Worm (Caenorhabditis elegans): Measurements from ENCODE around the gene Y57E12AL.1.
A peak's percentile ranks its signal among the peaks of the same experiment; 100 is the strongest.

The Y57E12AL.1 gene

ce11 chrV:7022981-7023380 is 37.3 kb upstream of the Y57E12AL.1 start:
- TF ChIP-seq unc-62 (GFP tag; optimal IDR thresholded peaks at IDR 0.05) = no peak
- TF ChIP-seq nhr-20 (tag; optimal IDR thresholded peaks at IDR 0.05) = no peak
- peak; percentile 15 for TF ChIP-seq ceh-8 (GFP tag; optimal IDR thresholded peaks at IDR 0.05)
- TF ChIP-seq efl-3 (GFP tag; optimal IDR thresholded peaks at IDR 0.05) = no peak
- no peak for TF ChIP-seq ztf-11 (tag; optimal IDR thresholded peaks at IDR 0.05)
- peak; percentile 96 for TF ChIP-seq dsc-1 (tag; optimal IDR thresholded peaks at IDR 0.05)
- TF ChIP-seq aly-2 (tag; optimal IDR thresholded peaks at IDR 0.05) = no peak
- no peak for TF ChIP-seq tbx-2 (tag; optimal IDR thresholded peaks at IDR 0.05)
- TF ChIP-seq ceh-82 (tag; optimal IDR thresholded peaks at IDR 0.05) = no peak
- no peak for TF ChIP-seq tlp-1 (tag; optimal IDR thresholded peaks at IDR 0.05)
- no peak for TF ChIP-seq jun-1 (tag; optimal IDR thresholded peaks at IDR 0.05)
- TF ChIP-seq nhr-12 (tag; optimal IDR thresholded peaks at IDR 0.05) = no peak
- peak; percentile 49 for TF ChIP-seq fkh-4 (tag; optimal IDR thresholded peaks at IDR 0.05; ENCODE audit: borderline replicate concordance)
- TF ChIP-seq hlh-17 (GFP tag; optimal IDR thresholded peaks at IDR 0.05; ENCODE audit: borderline replicate concordance) = no peak
- TF ChIP-seq nhr-19 (GFP tag; conservative IDR thresholded peaks at IDR 0.05) = no peak
- TF ChIP-seq egl-13 (tag; optimal IDR thresholded peaks at IDR 0.05) = peak; percentile 41
- peak; percentile 54 for TF ChIP-seq pax-3 (tag; optimal IDR thresholded peaks at IDR 0.05)
- TF ChIP-seq nhr-11 (tag; optimal IDR thresholded peaks at IDR 0.05) = peak; percentile 29
- TF ChIP-seq nhr-71 (tag; optimal IDR thresholded peaks at IDR 0.05) = no peak
- TF ChIP-seq fkh-8 (tag; optimal IDR thresholded peaks at IDR 0.05) = peak; percentile 19

DNA sequence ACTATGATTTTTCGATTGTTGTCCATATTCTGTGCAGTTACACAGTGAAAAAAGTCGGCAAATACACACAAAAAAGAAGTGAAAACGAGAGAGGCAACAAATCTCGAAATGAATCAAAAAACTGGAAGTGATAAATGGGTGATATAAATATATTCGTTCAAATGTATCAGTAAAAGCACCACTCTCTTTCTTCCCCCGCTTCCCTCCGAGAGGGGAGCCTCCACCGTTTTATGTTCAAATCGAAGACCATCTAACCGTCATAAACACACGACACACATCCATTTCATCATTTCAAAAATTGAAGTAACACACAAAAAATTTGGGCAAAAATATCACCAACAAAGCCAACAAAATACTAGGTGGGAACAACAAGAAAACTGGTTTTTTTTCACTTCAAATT is 33.3 kb upstream of the Y57E12AL.1 start, which contains the start of gene F20A1.6:
F20A1.6 (minus strand) TSS at position 101 of the 400 bp plus-strand sequence.
- TF ChIP-seq fkh-4 (tag; optimal IDR thresholded peaks at IDR 0.05; ENCODE audit: borderline replicate concordance) = no peak
- TF ChIP-seq ceh-82 (tag; optimal IDR thresholded peaks at IDR 0.05) = no peak
- no peak for TF ChIP-seq nhr-77 (tag; optimal IDR thresholded peaks at IDR 0.05)
- no peak for TF ChIP-seq pag-3 (tag; optimal IDR thresholded peaks at IDR 0.05; ENCODE audit: borderline replicate concordance, insufficient read depth)
- no peak for TF ChIP-seq isw-1 (GFP tag; IDR thresholded peaks at IDR 0.05)
- no peak for TF ChIP-seq C04F5.9 (tag; optimal IDR thresholded peaks at IDR 0.05)
- no peak for TF ChIP-seq nhr-76 (tag; optimal IDR thresholded peaks at IDR 0.05)
- TF ChIP-seq ztf-11 (tag; optimal IDR thresholded peaks at IDR 0.05) = no peak
- TF ChIP-seq pqm-1 (tag; optimal IDR thresholded peaks at IDR 0.05) = no peak
- TF ChIP-seq lin-14 (GFP tag; optimal IDR thresholded peaks at IDR 0.05) = no peak
- no peak for TF ChIP-seq lin-15B (tag; optimal IDR thresholded peaks at IDR 0.05)

- TF ChIP-seq pqm-1 (tag; optimal IDR thresholded peaks at IDR 0.05) = no peak
- no peak for TF ChIP-seq C04F5.9 (tag; optimal IDR thresholded peaks at IDR 0.05)
- no peak for TF ChIP-seq ceh-82 (tag; optimal IDR thresholded peaks at IDR 0.05)
- no peak for TF ChIP-seq pag-3 (tag; optimal IDR thresholded peaks at IDR 0.05; ENCODE audit: borderline replicate concordance, insufficient read depth)
- no peak for TF ChIP-seq nhr-84 (tag; optimal IDR thresholded peaks at IDR 0.05)
- no peak for TF ChIP-seq mep-1 (tag; optimal IDR thresholded peaks at IDR 0.05)
- TF ChIP-seq hpl-2 (GFP tag; optimal IDR thresholded peaks at IDR 0.05) = no peak
- no peak for TF ChIP-seq pax-3 (tag; optimal IDR thresholded peaks at IDR 0.05)
- no peak for TF ChIP-seq sox-4 (tag; optimal IDR thresholded peaks at IDR 0.05)
- TF ChIP-seq C16A3.4 (tag; optimal IDR thresholded peaks at IDR 0.05) = no peak
- no peak for TF ChIP-seq F16B12.6 (tag; optimal IDR thresholded peaks at IDR 0.05)
- TF ChIP-seq nhr-12 (tag; optimal IDR thresholded peaks at IDR 0.05) = no peak
- no peak for TF ChIP-seq C34B4.2 (tag; optimal IDR thresholded peaks at IDR 0.05)
- TF ChIP-seq unc-98 (GFP tag; IDR thresholded peaks at IDR 0.05) = no peak
- no peak for TF ChIP-seq aly-2 (tag; optimal IDR thresholded peaks at IDR 0.05)
These were observed 23.9 kb upstream of the Y57E12AL.1 start, which contains the start of gene twk-11 for ce11 chrV:7036475-7036874. Gene twk-11 (minus strand): TSS chrV:7036575.

DNA sequence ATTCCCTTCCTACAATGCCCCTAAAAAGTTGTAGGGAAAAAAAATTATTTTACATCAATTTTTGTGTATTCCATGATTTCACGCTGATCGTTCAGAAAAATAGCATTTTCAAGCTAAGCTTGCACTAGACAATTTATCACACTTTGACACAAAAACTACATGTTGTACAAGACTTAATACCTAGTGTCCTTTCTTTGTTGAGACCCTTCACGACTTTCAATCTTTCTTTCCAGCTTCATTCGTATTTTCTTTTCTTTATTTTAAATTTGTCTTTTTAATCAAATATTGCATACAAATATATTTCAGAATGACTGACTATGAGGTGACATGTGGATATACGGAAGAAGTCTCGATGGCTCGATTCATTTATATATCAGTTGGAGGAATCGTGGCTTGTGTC is 14.3 kb upstream of the Y57E12AL.1 start, which contains the start of gene F20A1.2:
F20A1.2 (plus strand) TSS at position 301 of the 400 bp plus-strand sequence.
- TF ChIP-seq xbp-1 (tag; optimal IDR thresholded peaks at IDR 0.05) (no peak), egl-27 (tag; optimal IDR thresholded peaks at IDR 0.05) (no peak), zip-4 (GFP tag; optimal IDR thresholded peaks at IDR 0.05) (no peak), hlh-4 (tag; optimal IDR thresholded peaks at IDR 0.05) (no peak), isw-1 (GFP tag; IDR thresholded peaks at IDR 0.05) (no peak), elt-2 (tag; optimal IDR thresholded peaks at IDR 0.05) (no peak), mep-1 (tag; optimal IDR thresholded peaks at IDR 0.05) (no peak), sox-4 (tag; optimal IDR thresholded peaks at IDR 0.05) (no peak)
